Worm (Caenorhabditis elegans) whole organism, L4/young adult: ENCODE measurements around the gene ZK154.4.

Source experiments
- W03F9.2 ChIP-seq: fragments of 150-350 bp; optimal IDR thresholded peaks from 2 replicates; lab custom pipeline; 2014; ENCODE audit warnings: missing biosample characterization, missing genetic modification characterization
- dao-5 ChIP-seq: sonication (generic microtip); optimal IDR thresholded peaks from 2 replicates; lab custom pipeline; 2016; ENCODE audit warnings: missing genotype, missing genetic modification characterization, moderate library complexity, missing compliant biosample characterization
- him-1 ChIP-seq: sonication (generic microtip); optimal IDR thresholded peaks from 2 replicates; lab custom pipeline; 2016; ENCODE audit warnings: missing genotype, missing genetic modification reagents, missing genetic modification characterization, missing compliant biosample characterization

DNA sequence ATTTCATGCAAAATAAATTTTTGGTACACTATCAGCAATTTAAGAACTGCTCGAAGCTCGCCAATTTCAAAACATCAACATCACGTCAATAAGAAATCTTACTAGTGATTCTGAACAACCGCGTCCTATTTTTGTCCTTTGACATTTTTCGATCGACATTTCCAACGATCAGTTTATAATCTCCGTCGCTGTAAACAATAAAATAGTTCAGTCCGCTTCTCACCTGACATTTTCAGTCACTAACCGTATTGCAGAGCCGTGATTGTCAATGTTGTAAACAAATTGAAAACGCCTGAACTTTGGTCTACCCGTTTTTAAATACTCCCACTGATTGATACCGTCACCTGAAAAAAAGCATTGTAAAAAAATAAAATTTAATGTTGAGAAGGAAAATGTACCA lies 45.8 kb upstream of the ZK154.4 start:
- TF ChIP-seq W03F9.2 = no peak
- TF ChIP-seq dao-5 (tag; lab: Kevin White, UChicago) = no peak
- TF ChIP-seq him-1 (tag; lab: Kevin White, UChicago) = no peak
